Fruit fly (Drosophila melanogaster) whole organism, embryonic: Measurements from ENCODE around the gene mAChR-B.

ENCODE experiments used
- Atf6 ChIP-seq: fragments of 200-800 bp; sonication (Bioruptor generic); IDR thresholded peaks from 2 replicates; pipeline ENCODE4 v1.3.6; 2022; ENCODE audit warnings: missing biosample characterization, missing genetic modification characterization
- C15 ChIP-seq: fragments of 200-800 bp; sonication (Bioruptor generic); IDR thresholded peaks from 3 replicates; pipeline ENCODE4 v1.3.6; 2022; ENCODE audit warnings: missing biosample characterization, missing genetic modification characterization
- CG10321 ChIP-seq: fragments of 200-800 bp; sonication (Bioruptor generic); IDR thresholded peaks from 2 replicates; pipeline ENCODE4 v1.3.6; 2022; ENCODE audit warnings: missing biosample characterization, missing genetic modification characterization
- CG10565 ChIP-seq: fragments of 200-800 bp; sonication (Bioruptor generic); optimal IDR thresholded peaks from 3 replicates; lab custom pipeline; 2016; ENCODE audit warnings: missing biosample characterization, mild to moderate bottlenecking, missing genetic modification characterization
- CG11247 ChIP-seq: fragments of 200-800 bp; sonication (Bioruptor generic); IDR thresholded peaks from 2 replicates; pipeline ENCODE4 v1.3.6; 2022; ENCODE audit warnings: missing biosample characterization, missing genetic modification characterization
- CG15514 ChIP-seq: fragments of 200-800 bp; sonication (Bioruptor generic); optimal IDR thresholded peaks from 3 replicates; lab custom pipeline; 2017; ENCODE audit warnings: missing biosample characterization, missing genetic modification characterization, mild to moderate bottlenecking, moderate library complexity, missing genetic modification reagents
- CG1602 ChIP-seq: fragments of 200-800 bp; sonication (Bioruptor generic); optimal IDR thresholded peaks from 3 replicates; lab custom pipeline; 2016; ENCODE audit warnings: missing biosample characterization, missing genetic modification characterization
- CG1647 ChIP-seq: fragments of 200-800 bp; sonication (Bioruptor generic); optimal IDR thresholded peaks from 3 replicates; lab custom pipeline; 2016; ENCODE audit warnings: missing biosample characterization, missing genetic modification characterization
- CG17328 ChIP-seq: fragments of 200-800 bp; sonication (Bioruptor generic); IDR thresholded peaks from 2 replicates; pipeline ENCODE4 v1.3.6; 2022; ENCODE audit warnings: missing biosample characterization, missing genetic modification characterization
- CG17802 ChIP-seq: fragments of 200-800 bp; sonication (Bioruptor generic); optimal IDR thresholded peaks from 2 replicates; lab custom pipeline; 2018; ENCODE audit warnings: missing biosample characterization, mild to moderate bottlenecking, missing genetic modification characterization, moderate library complexity
- CG31224 ChIP-seq: fragments of 200-800 bp; sonication (Bioruptor generic); IDR thresholded peaks from 2 replicates; pipeline ENCODE4 v1.3.6; 2022; ENCODE audit warnings: missing biosample characterization, missing genetic modification characterization
- CG31441 ChIP-seq: fragments of 200-800 bp; sonication (Bioruptor generic); IDR thresholded peaks from 2 replicates; pipeline ENCODE4 v1.3.6; 2022; ENCODE audit warnings: missing biosample characterization, missing genetic modification characterization
- CG34224 ChIP-seq: fragments of 200-800 bp; sonication (Bioruptor generic); IDR thresholded peaks from 3 replicates; pipeline ENCODE4 v1.3.6; 2022; ENCODE audit warnings: missing biosample characterization, missing genetic modification characterization; ENCODE audit not compliant: partially characterized antibody
- CG3838 ChIP-seq: fragments of 200-800 bp; sonication (Bioruptor generic); optimal IDR thresholded peaks from 3 replicates; lab custom pipeline; 2016; ENCODE audit warnings: missing biosample characterization, missing genetic modification characterization
- CG5953 ChIP-seq: fragments of 200-800 bp; sonication (Bioruptor generic); IDR thresholded peaks from 2 replicates; pipeline ENCODE4 v1.3.6; 2022; ENCODE audit warnings: missing biosample characterization, missing genetic modification characterization
- CG6654 ChIP-seq: fragments of 200-800 bp; sonication (Bioruptor generic); optimal IDR thresholded peaks from 2 replicates; lab custom pipeline; 2017; ENCODE audit warnings: missing biosample characterization, mild to moderate bottlenecking, missing genetic modification characterization
- CG6689 ChIP-seq: fragments of 200-800 bp; sonication (Bioruptor generic); IDR thresholded peaks from 2 replicates; pipeline ENCODE4 v1.3.6; 2022; ENCODE audit warnings: missing biosample characterization, missing genetic modification characterization
- CG7963 ChIP-seq: fragments of 200-800 bp; sonication (Bioruptor generic); IDR thresholded peaks from 3 replicates; pipeline ENCODE4 v1.3.6; 2022; ENCODE audit warnings: missing biosample characterization, missing genetic modification characterization; ENCODE audit not compliant: partially characterized antibody
- CG8290 ChIP-seq, 3 experiments: fragments of 200-800 bp; sonication (Bioruptor generic); optimal IDR thresholded peaks; 2 replicates each; lab custom pipeline; 2016 to 2019; ENCODE audit warnings: missing biosample characterization in 3 of 3, missing genetic modification characterization in 3 of 3, mild to moderate bottlenecking in 2 of 3, moderate library complexity in 1 of 3
- CTCF ChIP-seq: fragments of 200-800 bp; sonication (Bioruptor generic); optimal IDR thresholded peaks from 2 replicates; lab custom pipeline; 2017; ENCODE audit warnings: missing biosample characterization, mild to moderate bottlenecking, missing genetic modification characterization, moderate library complexity
- CkIIα-i1 ChIP-seq: fragments of 200-800 bp; sonication (Bioruptor generic); IDR thresholded peaks from 2 replicates; pipeline ENCODE4 v1.3.6; 2022; ENCODE audit warnings: missing biosample characterization, missing genetic modification characterization
- Dad ChIP-seq: fragments of 200-800 bp; sonication (Bioruptor generic); optimal IDR thresholded peaks from 3 replicates; lab custom pipeline; 2016; ENCODE audit warnings: missing biosample characterization, missing genetic modification characterization
- Dbx ChIP-seq: fragments of 200-800 bp; sonication (Bioruptor generic); IDR thresholded peaks from 3 replicates; pipeline ENCODE4 v1.3.6; 2022; ENCODE audit warnings: missing biosample characterization, missing genetic modification characterization
- Hmx ChIP-seq: fragments of 200-800 bp; sonication (Bioruptor generic); optimal IDR thresholded peaks from 2 replicates; lab custom pipeline; 2016; ENCODE audit warnings: missing biosample characterization, missing genetic modification characterization
- Hr78 ChIP-seq, 2 experiments: fragments of 200-800 bp in 1 of 2; fragments of >200 bp in 1 of 2; sonication (Bioruptor generic) in 1 of 2; optimal IDR thresholded peaks; 2 replicates each; lab custom pipeline; 2017 to 2019; ENCODE audit warnings: missing biosample characterization in 2 of 2, missing genetic modification characterization in 2 of 2, mild to moderate bottlenecking in 1 of 2, moderate library complexity in 1 of 2
- Mes4 ChIP-seq: fragments of 200-800 bp; sonication (Bioruptor generic); optimal IDR thresholded peaks from 2 replicates; lab custom pipeline; 2016; ENCODE audit warnings: missing biosample characterization, missing genetic modification characterization
- NK7.1 ChIP-seq: fragments of 200-800 bp; sonication (Bioruptor generic); optimal IDR thresholded peaks from 3 replicates; lab custom pipeline; 2016; ENCODE audit warnings: missing biosample characterization, missing genetic modification characterization
- Six4 ChIP-seq: fragments of 200-800 bp; sonication (Bioruptor generic); optimal IDR thresholded peaks from 2 replicates; lab custom pipeline; 2016; ENCODE audit warnings: missing biosample characterization, missing genetic modification characterization
- Sry-β ChIP-seq: fragments of 200-800 bp; sonication (Bioruptor generic); optimal IDR thresholded peaks from 2 replicates; lab custom pipeline; 2018; ENCODE audit warnings: missing biosample characterization, mild to moderate bottlenecking, missing genetic modification characterization, moderate library complexity
- Stat92E ChIP-seq, 3 experiments: fragments of >200 bp in 2 of 3; fragments of 200-800 bp in 1 of 3; sonication (Bioruptor generic) in 1 of 3; optimal IDR thresholded peaks; 2 replicates each; lab custom pipeline; 2017 to 2019; ENCODE audit warnings: missing biosample characterization in 3 of 3, missing genetic modification characterization in 3 of 3, mild to moderate bottlenecking in 1 of 3, moderate library complexity in 1 of 3
- Trl ChIP-seq, 3 experiments: fragments of >200 bp in 2 of 3; fragments of 200-800 bp in 1 of 3; sonication (Bioruptor generic) in 1 of 3; optimal IDR thresholded peaks; 2 replicates in 1 of 3; 3 replicates in 2 of 3; lab custom pipeline; 2016 to 2017; ENCODE audit warnings: missing biosample characterization in 1 of 3, missing genetic modification characterization in 1 of 3
- Usf ChIP-seq: fragments of 200-800 bp; sonication (Bioruptor generic); optimal IDR thresholded peaks from 2 replicates; lab custom pipeline; 2017; ENCODE audit warnings: missing genotype, missing biosample characterization, missing genetic modification characterization
- abd-A ChIP-seq: fragments of 200-800 bp; sonication (Bioruptor generic); optimal IDR thresholded peaks from 3 replicates; lab custom pipeline; 2019; ENCODE audit warnings: missing biosample characterization, mild to moderate bottlenecking, missing genetic modification characterization, moderate library complexity
- ash1 ChIP-seq: fragments of 200-800 bp; sonication (Bioruptor generic); optimal IDR thresholded peaks from 2 replicates; lab custom pipeline; 2018; ENCODE audit warnings: missing biosample characterization, mild to moderate bottlenecking, missing genetic modification characterization
- bowl ChIP-seq: fragments of 200-800 bp; sonication (Bioruptor generic); IDR thresholded peaks from 2 replicates; pipeline ENCODE4 v1.3.6; 2022; ENCODE audit warnings: missing biosample characterization, missing genetic modification characterization
- chif ChIP-seq, 2 experiments: fragments of 200-800 bp; sonication (Bioruptor generic); optimal IDR thresholded peaks; 3 replicates each; lab custom pipeline; 2016; ENCODE audit warnings: missing biosample characterization in 2 of 2, missing genetic modification characterization in 2 of 2
- chm ChIP-seq: fragments of 200-800 bp; sonication (Bioruptor generic); IDR thresholded peaks from 2 replicates; pipeline ENCODE4 v1.3.6; 2022; ENCODE audit warnings: missing biosample characterization, missing genetic modification characterization
- crc ChIP-seq: fragments of 200-800 bp; sonication (Bioruptor generic); optimal IDR thresholded peaks from 2 replicates; lab custom pipeline; 2016; ENCODE audit warnings: missing biosample characterization, missing genetic modification characterization
- crp ChIP-seq, 2 experiments: fragments of 200-800 bp; sonication (Bioruptor generic); optimal IDR thresholded peaks; 2 replicates in 1 of 2; 3 replicates in 1 of 2; lab custom pipeline; 2017; ENCODE audit warnings: missing biosample characterization in 2 of 2, missing genetic modification characterization in 2 of 2, mild to moderate bottlenecking in 1 of 2, moderate library complexity in 1 of 2
- danr ChIP-seq: fragments of 200-800 bp; sonication (Bioruptor generic); IDR thresholded peaks from 2 replicates; pipeline ENCODE4 v1.3.6; 2022; ENCODE audit warnings: missing biosample characterization, missing genetic modification characterization
- fru ChIP-seq: fragments of >200 bp; optimal IDR thresholded peaks from 2 replicates; lab custom pipeline; 2017
- gce ChIP-seq: fragments of 200-800 bp; sonication (Bioruptor generic); IDR thresholded peaks from 3 replicates; pipeline ENCODE4 v1.3.6; 2022; ENCODE audit warnings: missing biosample characterization, missing genetic modification characterization
- h ChIP-seq: fragments of >200 bp; optimal IDR thresholded peaks from 2 replicates; lab custom pipeline; 2017
- lola ChIP-seq, 3 experiments: fragments of >200 bp in 2 of 3; fragments of 200-800 bp in 1 of 3; sonication (Bioruptor generic) in 1 of 3; optimal IDR thresholded peaks; 2 replicates each; lab custom pipeline; 2017 to 2019; ENCODE audit warnings: missing biosample characterization in 3 of 3, missing genetic modification characterization in 3 of 3, mild to moderate bottlenecking in 1 of 3, moderate library complexity in 1 of 3
- nom ChIP-seq: fragments of 200-800 bp; sonication (Bioruptor generic); optimal IDR thresholded peaks from 2 replicates; lab custom pipeline; 2017; ENCODE audit warnings: missing biosample characterization, missing genetic modification characterization, mild to moderate bottlenecking, moderate library complexity, missing genetic modification reagents
- psq ChIP-seq: fragments of 200-800 bp; sonication (Bioruptor generic); optimal IDR thresholded peaks from 2 replicates; lab custom pipeline; 2017; ENCODE audit warnings: missing biosample characterization, missing genetic modification characterization
- pum ChIP-seq: fragments of 200-800 bp; sonication (Bioruptor generic); optimal IDR thresholded peaks from 2 replicates; lab custom pipeline; 2016; ENCODE audit warnings: missing biosample characterization, missing genetic modification characterization
- ro ChIP-seq: fragments of 200-800 bp; sonication (Bioruptor generic); IDR thresholded peaks from 2 replicates; pipeline ENCODE4 v1.3.6; 2022; ENCODE audit warnings: missing biosample characterization, missing genetic modification characterization
- sima ChIP-seq: fragments of 200-800 bp; sonication (Bioruptor generic); optimal IDR thresholded peaks from 2 replicates; lab custom pipeline; 2016; ENCODE audit warnings: missing biosample characterization, missing genetic modification characterization
- tio ChIP-seq: fragments of 200-800 bp; sonication (Bioruptor generic); optimal IDR thresholded peaks from 2 replicates; lab custom pipeline; 2017; ENCODE audit warnings: missing biosample characterization, missing genetic modification characterization, inconsistent platforms

Gene mAChR-B

dm6 chr3R:8110198-8110642 is 51.1 kb downstream of the mAChR-B start (continued):
- TF ChIP-seq Dbx (GFP tag; lab: Robert Waterston, UW) = peak; percentile 53; the same call in 1 of the 3 replicates
- peak; percentile 24; the same call in 1 of the 2 replicates for TF ChIP-seq danr (GFP tag; lab: Robert Waterston, UW)
- TF ChIP-seq Usf (GFP tag; lab: Kevin White, UChicago) = no peak
- TF ChIP-seq CG6689 (GFP tag; lab: Robert Waterston, UW) = peak; percentile 64
- TF ChIP-seq bowl (GFP tag; lab: Robert Waterston, UW) = 0 out of 2 replicates have a peak, but pooled peaks have one; percentile 31
- peak; percentile 9 for TF ChIP-seq crc (GFP tag; lab: Kevin White, UChicago)
- peak; percentile 59; the same call in 1 of the 2 replicates for TF ChIP-seq CG5953 (GFP tag; lab: Robert Waterston, UW)
- no peak for TF ChIP-seq fru
- peak; percentile 5 for TF ChIP-seq Mes4
- TF ChIP-seq CkIIα-i1 (GFP tag; lab: Robert Waterston, UW) = no peak
- TF ChIP-seq lola (GFP tag; optimal IDR thresholded peaks at IDR 0.05; lab: Kevin White, UChicago) = peak in 1 of 3 experiments; percentile 50
- no peak for TF ChIP-seq CTCF (GFP tag; lab: Kevin White, UChicago)
- no peak for TF ChIP-seq CG31224 (GFP tag; lab: Robert Waterston, UW)
- TF ChIP-seq CG7963 (GFP tag; lab: Robert Waterston, UW) = no peak
- 0 out of 3 replicates have a peak, but pooled peaks have one; percentile 45 for TF ChIP-seq gce (GFP tag; lab: Robert Waterston, UW)
- no peak for TF ChIP-seq nom (GFP tag; lab: Kevin White, UChicago)
- TF ChIP-seq chif (GFP tag; optimal IDR thresholded peaks at IDR 0.05; lab: Kevin White, UChicago) = peak; percentile 58 to 59
- TF ChIP-seq CG1647 (GFP tag; lab: Kevin White, UChicago) = peak; percentile 53
- no peak for TF ChIP-seq sima (GFP tag; lab: Kevin White, UChicago)
- TF ChIP-seq Stat92E (GFP tag; optimal IDR thresholded peaks at IDR 0.05; lab: Kevin White, UChicago) = no peak
- TF ChIP-seq CG34224 (GFP tag; lab: Robert Waterston, UW) = no peak
- peak; percentile 49 for TF ChIP-seq abd-A (tag; lab: Kevin White, UChicago)
- 0 out of 3 replicates have a peak, but pooled peaks have one; percentile 39 for TF ChIP-seq C15 (GFP tag; lab: Robert Waterston, UW)
- peak; percentile 30 for TF ChIP-seq CG17802 (tag; lab: Kevin White, UChicago)
- no peak for TF ChIP-seq CG10565 (GFP tag; lab: Kevin White, UChicago)
- TF ChIP-seq pum = peak; percentile 61
- peak; percentile 62 for TF ChIP-seq chm
- TF ChIP-seq Hr78 (GFP tag; optimal IDR thresholded peaks at IDR 0.05; lab: Kevin White, UChicago) = peak in 1 of 2 experiments; percentile 15
- TF ChIP-seq CG31441 (GFP tag; lab: Robert Waterston, UW) = peak; percentile 67
- TF ChIP-seq CG15514 (GFP tag; lab: Kevin White, UChicago) = peak; percentile 54
- TF ChIP-seq ash1 = no peak
- TF ChIP-seq CG1602 (GFP tag; lab: Kevin White, UChicago) = peak; percentile 50
- TF ChIP-seq NK7.1 = no peak
- no peak for TF ChIP-seq crp (GFP tag; optimal IDR thresholded peaks at IDR 0.05; lab: Kevin White, UChicago)
- peak; percentile 48 for TF ChIP-seq Dad
- no peak for TF ChIP-seq Sry-β (GFP tag; lab: Kevin White, UChicago)
- TF ChIP-seq CG10321 (GFP tag; lab: Robert Waterston, UW) = no peak
- TF ChIP-seq Hmx = no peak
- peak; percentile 19 for TF ChIP-seq CG6654 (GFP tag; lab: Kevin White, UChicago)
- TF ChIP-seq Trl (optimal IDR thresholded peaks at IDR 0.05; lab: Kevin White, UChicago) = no peak
- peak; percentile 58 for TF ChIP-seq Trl (GFP tag; optimal IDR thresholded peaks at IDR 0.05; lab: Kevin White, UChicago)
- no peak for TF ChIP-seq CG3838 (GFP tag; lab: Kevin White, UChicago)
- TF ChIP-seq psq (GFP tag; lab: Kevin White, UChicago) = no peak
- TF ChIP-seq h (lab: Kevin White, UChicago) = no peak
- peak; percentile 62 for TF ChIP-seq tio (GFP tag; lab: Kevin White, UChicago)
- peak; percentile 58 for TF ChIP-seq CG17328 (GFP tag; lab: Robert Waterston, UW)
- TF ChIP-seq ro (GFP tag; lab: Robert Waterston, UW) = no peak
- TF ChIP-seq CG11247 (GFP tag; lab: Robert Waterston, UW) = peak; percentile 49; the same call in 1 of the 2 replicates
- peak; percentile 57; the same call in 1 of the 2 replicates for TF ChIP-seq Atf6
- TF ChIP-seq Six4 (GFP tag; lab: Kevin White, UChicago) = peak; percentile 60
- peak; percentile 2 for TF ChIP-seq CG8290 (GFP tag; optimal IDR thresholded peaks at IDR 0.05; lab: Kevin White, UChicago)
- peak in 1 of 2 experiments; percentile 56 for TF ChIP-seq CG8290 (tag; optimal IDR thresholded peaks at IDR 0.05; lab: Kevin White, UChicago)
